Fruit fly (Drosophila melanogaster) whole organism, prepupa: Measurements from ENCODE around the gene Eo.

Source experiments
- Blimp-1 ChIP-seq: fragments of 200-800 bp; sonication (Bioruptor generic); optimal IDR thresholded peaks from 3 replicates; lab custom pipeline; 2017; ENCODE audit warnings: missing biosample characterization, missing genetic modification characterization, mild to moderate bottlenecking, moderate library complexity, missing genetic modification reagents
- CG10669 ChIP-seq: fragments of 200-800 bp; sonication (Bioruptor generic); optimal IDR thresholded peaks from 3 replicates; lab custom pipeline; 2018; ENCODE audit warnings: missing biosample characterization, mild to moderate bottlenecking, missing genetic modification characterization, moderate library complexity
- CG11902 ChIP-seq: fragments of 200-800 bp; sonication (Bioruptor generic); optimal IDR thresholded peaks from 3 replicates; lab custom pipeline; 2016; ENCODE audit warnings: missing biosample characterization, missing genetic modification characterization
- CG15336 ChIP-seq: fragments of 200-800 bp; sonication (Bioruptor generic); IDR thresholded peaks from 2 replicates; pipeline ENCODE4 v1.3.6; 2022; ENCODE audit warnings: missing biosample characterization, missing genetic modification characterization
- CG1621 ChIP-seq: fragments of 200-800 bp; sonication (Bioruptor generic); optimal IDR thresholded peaks from 3 replicates; lab custom pipeline; 2018; ENCODE audit warnings: missing biosample characterization, mild to moderate bottlenecking, missing genetic modification characterization
- CG3032 ChIP-seq: fragments of 200-800 bp; optimal IDR thresholded peaks from 2 replicates; lab custom pipeline; 2019; ENCODE audit warnings: missing biosample characterization, mild to moderate bottlenecking, missing genetic modification characterization, moderate library complexity
- CG31627 ChIP-seq: fragments of 200-800 bp; sonication (Bioruptor generic); optimal IDR thresholded peaks from 3 replicates; lab custom pipeline; 2016; ENCODE audit warnings: missing biosample characterization, missing genetic modification characterization
- CG32006 ChIP-seq: fragments of 200-800 bp; sonication (Bioruptor generic); optimal IDR thresholded peaks from 3 replicates; lab custom pipeline; 2017; ENCODE audit warnings: missing biosample characterization, mild to moderate bottlenecking, missing genetic modification characterization
- CG3919 ChIP-seq: fragments of 200-800 bp; sonication (Bioruptor generic); optimal IDR thresholded peaks from 3 replicates; lab custom pipeline; 2016; ENCODE audit warnings: missing biosample characterization, missing genetic modification characterization
- CG6792 ChIP-seq: fragments of 200-800 bp; sonication (Bioruptor generic); optimal IDR thresholded peaks from 3 replicates; lab custom pipeline; 2016; ENCODE audit warnings: missing biosample characterization, missing genetic modification characterization
- CG6808 ChIP-seq: fragments of 200-800 bp; sonication (Bioruptor generic); optimal IDR thresholded peaks from 3 replicates; lab custom pipeline; 2017; ENCODE audit warnings: missing biosample characterization, missing genetic modification characterization, mild to moderate bottlenecking, moderate library complexity, missing genetic modification reagents
- CG8119 ChIP-seq: fragments of 200-800 bp; sonication (Bioruptor generic); IDR thresholded peaks from 3 replicates; pipeline ENCODE4 v1.3.6; 2022; ENCODE audit warnings: missing biosample characterization, missing genetic modification characterization
- CG8319 ChIP-seq: fragments of 200-800 bp; sonication (Bioruptor generic); optimal IDR thresholded peaks from 3 replicates; lab custom pipeline; 2016; ENCODE audit warnings: missing biosample characterization, missing genetic modification characterization
- CG8632 ChIP-seq: fragments of 200-800 bp; sonication (Bioruptor generic); optimal IDR thresholded peaks from 3 replicates; lab custom pipeline; 2016; ENCODE audit warnings: missing biosample characterization, missing genetic modification characterization
- Eip75B ChIP-seq: fragments of 200-800 bp; sonication (Bioruptor generic); optimal IDR thresholded peaks from 3 replicates; lab custom pipeline; 2016; ENCODE audit warnings: missing biosample characterization, missing genetic modification characterization
- Eip78C ChIP-seq: fragments of 200-800 bp; sonication (Bioruptor generic); peaks from one replicate; lab custom pipeline; 2016; ENCODE audit warnings: missing biosample characterization, missing genetic modification characterization
- Eip93F ChIP-seq: fragments of 200-800 bp; sonication (Bioruptor generic); optimal IDR thresholded peaks from 2 replicates; lab custom pipeline; 2016; ENCODE audit warnings: missing biosample characterization, mild to moderate bottlenecking, missing genetic modification characterization
- Ets21C ChIP-seq: fragments of 200-800 bp; sonication (Bioruptor generic); optimal IDR thresholded peaks from 3 replicates; lab custom pipeline; 2016; ENCODE audit warnings: missing biosample characterization, missing genetic modification characterization
- Hr38 ChIP-seq: sonication (Bioruptor generic); optimal IDR thresholded peaks from 2 replicates; lab custom pipeline; 2016; ENCODE audit warnings: missing biosample characterization, missing genetic modification characterization
- Hr39 ChIP-seq: fragments of 200-800 bp; sonication (Bioruptor generic); optimal IDR thresholded peaks from 2 replicates; lab custom pipeline; 2016; ENCODE audit warnings: missing biosample characterization, missing genetic modification characterization
- Hr4 ChIP-seq: fragments of 200-800 bp; sonication (Bioruptor generic); optimal IDR thresholded peaks from 3 replicates; lab custom pipeline; 2016; ENCODE audit warnings: missing biosample characterization, missing genetic modification characterization
- Lpt ChIP-seq: fragments of 200-800 bp; sonication (Bioruptor generic); optimal IDR thresholded peaks from 3 replicates; lab custom pipeline; 2016; ENCODE audit warnings: missing biosample characterization, missing genetic modification characterization
- Smox ChIP-seq: fragments of 200-800 bp; sonication (Bioruptor generic); optimal IDR thresholded peaks from 3 replicates; lab custom pipeline; 2016; ENCODE audit warnings: missing biosample characterization, missing genetic modification characterization
- Sox14 ChIP-seq: fragments of 200-800 bp; sonication (Bioruptor generic); optimal IDR thresholded peaks from 3 replicates; lab custom pipeline; 2016; ENCODE audit warnings: missing biosample characterization, missing genetic modification characterization
- achi ChIP-seq: fragments of 200-800 bp; sonication (Bioruptor generic); optimal IDR thresholded peaks from 3 replicates; lab custom pipeline; 2016; ENCODE audit warnings: missing biosample characterization, missing genetic modification characterization
- acj6 ChIP-seq: fragments of 200-800 bp; sonication (Bioruptor generic); optimal IDR thresholded peaks from 3 replicates; lab custom pipeline; 2016; ENCODE audit warnings: missing biosample characterization, missing genetic modification characterization
- cyc ChIP-seq: fragments of 200-800 bp; sonication (Bioruptor generic); optimal IDR thresholded peaks from 3 replicates; lab custom pipeline; 2016; ENCODE audit warnings: missing biosample characterization, missing genetic modification characterization
- dsx ChIP-seq: fragments of 200-800 bp; optimal IDR thresholded peaks from 3 replicates; lab custom pipeline; 2019; ENCODE audit warnings: missing biosample characterization, mild to moderate bottlenecking, missing genetic modification characterization, moderate library complexity; ENCODE audit not compliant: poor library complexity, severe bottlenecking
- eg ChIP-seq: fragments of 200-800 bp; sonication (Bioruptor generic); IDR thresholded peaks from 3 replicates; pipeline ENCODE4 v1.3.6; 2022; ENCODE audit warnings: missing biosample characterization, missing genetic modification characterization
- esn ChIP-seq: fragments of 200-800 bp; sonication (Bioruptor generic); optimal IDR thresholded peaks from 2 replicates; lab custom pipeline; 2016; ENCODE audit warnings: missing biosample characterization, mild to moderate bottlenecking, missing genetic modification characterization, moderate library complexity
- fkh ChIP-seq: fragments of 200-800 bp; sonication (Bioruptor generic); optimal IDR thresholded peaks from 3 replicates; lab custom pipeline; 2017; ENCODE audit warnings: missing biosample characterization, mild to moderate bottlenecking, missing genetic modification characterization, moderate library complexity
- lz ChIP-seq: fragments of 200-800 bp; sonication (Bioruptor generic); optimal IDR thresholded peaks from 3 replicates; lab custom pipeline; 2016; ENCODE audit warnings: missing biosample characterization, missing genetic modification characterization
- net ChIP-seq: fragments of 200-800 bp; sonication (Bioruptor generic); optimal IDR thresholded peaks from 3 replicates; lab custom pipeline; 2016; ENCODE audit warnings: missing biosample characterization, missing genetic modification characterization
- pdm3 ChIP-seq: fragments of 200-800 bp; sonication (Bioruptor generic); optimal IDR thresholded peaks from 3 replicates; lab custom pipeline; 2016; ENCODE audit warnings: missing biosample characterization, missing genetic modification characterization
- salr ChIP-seq, 2 experiments: fragments of 200-800 bp; sonication (Bioruptor generic); optimal IDR thresholded peaks; 3 replicates each; lab custom pipeline; 2016 to 2018; ENCODE audit warnings: missing biosample characterization in 2 of 2, missing genetic modification characterization in 2 of 2, mild to moderate bottlenecking in 1 of 2
- ss ChIP-seq, 2 experiments: fragments of 200-800 bp; sonication (Bioruptor generic); optimal IDR thresholded peaks; 2 replicates in 1 of 2; 3 replicates in 1 of 2; lab custom pipeline; 2017 to 2018; ENCODE audit warnings: mild to moderate bottlenecking in 2 of 2, missing biosample characterization in 2 of 2, missing genetic modification characterization in 2 of 2, moderate library complexity in 1 of 2
- vri ChIP-seq: fragments of 200-800 bp; sonication (Bioruptor generic); optimal IDR thresholded peaks from 3 replicates; lab custom pipeline; 2016; ENCODE audit warnings: missing biosample characterization, mild to moderate bottlenecking, missing genetic modification characterization

The Eo gene

dm6 chrX:14882536-14883118 is 36.0 kb downstream of the Eo start, which contains the start of the genes CG45064 and CG45065 (continued):
- peak; percentile 98 for TF ChIP-seq Blimp-1 (GFP tag; lab: Kevin White, UChicago)
- peak; percentile 17 to 70 for TF ChIP-seq ss (GFP tag; optimal IDR thresholded peaks at IDR 0.05; lab: Kevin White, UChicago)
- peak; percentile 86 for TF ChIP-seq CG8319 (GFP tag; lab: Kevin White, UChicago)
- TF ChIP-seq salr (GFP tag; optimal IDR thresholded peaks at IDR 0.05; lab: Kevin White, UChicago) = peak in 1 of 2 experiments; percentile 57
- TF ChIP-seq CG8632 (GFP tag; lab: Kevin White, UChicago) = peak; percentile 88
- peak; percentile 47 for TF ChIP-seq CG6808 (GFP tag; lab: Kevin White, UChicago)
- TF ChIP-seq net (GFP tag; lab: Kevin White, UChicago) = peak; percentile 88
- peak; percentile 36 for TF ChIP-seq Eip93F (GFP tag; lab: Kevin White, UChicago)
- TF ChIP-seq CG6792 (GFP tag; lab: Kevin White, UChicago) = peak; percentile 91
- TF ChIP-seq acj6 (GFP tag; lab: Kevin White, UChicago) = peak; percentile 86
- TF ChIP-seq Ets21C (GFP tag; lab: Kevin White, UChicago) = peak; percentile 76
- peak; percentile 91 for TF ChIP-seq Lpt
- TF ChIP-seq CG10669 = peak; percentile 66
- TF ChIP-seq CG31627 (GFP tag; lab: Kevin White, UChicago) = peak; percentile 88
- peak; percentile 82 for TF ChIP-seq dsx (GFP tag; lab: Kevin White, UChicago)
- peak; percentile 84 for TF ChIP-seq achi (GFP tag; lab: Kevin White, UChicago)
- TF ChIP-seq esn = peak; percentile 92
- TF ChIP-seq lz (GFP tag; lab: Kevin White, UChicago) = peak; percentile 86
- TF ChIP-seq vri (GFP tag; lab: Kevin White, UChicago) = peak; percentile 73
- TF ChIP-seq Hr4 (GFP tag; lab: Kevin White, UChicago) = peak; percentile 97
- TF ChIP-seq eg (GFP tag; lab: Robert Waterston, UW) = peak; percentile 94
- TF ChIP-seq Eip75B (GFP tag; lab: Kevin White, UChicago) = peak; percentile 90
- peak; percentile 85 for TF ChIP-seq Sox14 (GFP tag; lab: Kevin White, UChicago)
- peak; percentile 89 for TF ChIP-seq CG3919 (GFP tag; lab: Kevin White, UChicago)
- TF ChIP-seq Hr39 (GFP tag; lab: Kevin White, UChicago) = peak; percentile 89
- peak; percentile 94 for TF ChIP-seq CG8119 (GFP tag; lab: Robert Waterston, UW)
- TF ChIP-seq Hr38 (GFP tag; lab: Kevin White, UChicago) = peak; percentile 41
- no peak for TF ChIP-seq CG1621 (tag; lab: Kevin White, UChicago)
- TF ChIP-seq CG11902 (GFP tag; lab: Kevin White, UChicago) = peak; percentile 80
- TF ChIP-seq CG3032 (tag; lab: Kevin White, UChicago) = peak; percentile 64
- TF ChIP-seq pdm3 (GFP tag; lab: Kevin White, UChicago) = peak; percentile 91
- TF ChIP-seq CG32006 (GFP tag; lab: Kevin White, UChicago) = peak; percentile 94

- TF ChIP-seq Ets21C (GFP tag; lab: Kevin White, UChicago) = no peak
- no peak for TF ChIP-seq achi (GFP tag; lab: Kevin White, UChicago)
- no peak for TF ChIP-seq Hr39 (GFP tag; lab: Kevin White, UChicago)
- TF ChIP-seq CG8319 (GFP tag; lab: Kevin White, UChicago) = no peak
- TF ChIP-seq Smox = no peak
- TF ChIP-seq CG1621 (tag; lab: Kevin White, UChicago) = no peak
- no peak for TF ChIP-seq CG8119 (GFP tag; lab: Robert Waterston, UW)
- TF ChIP-seq, all 60 proteins: peak for 0
Measured at dm6 chrX:14878917-14879316, 39.7 kb downstream of the Eo start.

- TF ChIP-seq fkh (GFP tag; lab: Kevin White, UChicago) = no peak
- peak; percentile 40 for TF ChIP-seq Eip78C
- 0 out of 2 replicates have a peak, but pooled peaks have one; percentile 10 for TF ChIP-seq CG15336 (GFP tag; lab: Robert Waterston, UW)
- TF ChIP-seq cyc (GFP tag; lab: Kevin White, UChicago) = no peak
- TF ChIP-seq dsx (GFP tag; lab: Kevin White, UChicago) = no peak
Measured at dm6 chrX:14871028-14871427, 47.6 kb downstream of the Eo start, which contains the start of gene CG9518. Gene CG9518, minus strand, starts transcription at chrX:14871181.
